Worm (Caenorhabditis elegans) whole organism, L4/young adult: Measurements from ENCODE around the gene pid-1.

Experiments
- W03F9.2 ChIP-seq: fragments of 150-350 bp; optimal IDR thresholded peaks from 2 replicates; lab custom pipeline; 2014; ENCODE audit warnings: missing biosample characterization, missing genetic modification characterization
- dao-5 ChIP-seq: sonication (generic microtip); optimal IDR thresholded peaks from 2 replicates; lab custom pipeline; 2016; ENCODE audit warnings: missing genotype, missing genetic modification characterization, moderate library complexity, missing compliant biosample characterization
- him-1 ChIP-seq: sonication (generic microtip); optimal IDR thresholded peaks from 2 replicates; lab custom pipeline; 2016; ENCODE audit warnings: missing genotype, missing genetic modification reagents, missing genetic modification characterization, missing compliant biosample characterization

DNA sequence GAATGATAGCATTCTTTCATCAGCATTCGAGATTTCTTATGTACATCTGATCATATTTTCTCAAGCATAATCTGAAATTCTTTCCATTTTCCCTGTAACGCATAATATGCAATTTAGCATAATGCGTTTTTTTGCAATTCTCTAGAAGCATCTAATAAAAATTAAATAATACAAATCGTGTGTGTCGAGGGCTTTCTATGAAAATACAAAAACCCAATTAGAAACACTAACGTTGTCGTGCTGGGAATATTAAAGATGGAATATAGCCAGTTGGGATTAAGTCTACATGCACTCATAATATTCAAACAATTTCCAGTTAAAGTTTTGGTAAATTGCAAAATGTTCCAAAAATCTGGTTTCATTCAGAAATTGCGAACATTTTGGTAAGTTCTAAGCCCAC lies 5.8 kb downstream of the pid-1 start, which contains the start of gene F18A1.1:
- TF ChIP-seq him-1 (tag; lab: Kevin White, UChicago) (no peak), dao-5 (tag; lab: Kevin White, UChicago) (no peak), W03F9.2 (tag; lab: Kevin White, UChicago) (no peak)
